Fruit fly (Drosophila melanogaster) whole organism: ENCODE results near the gene CG17839.

Experiments used
- Dll ChIP-seq: fragments of >200 bp; optimal IDR thresholded peaks from 2 replicates; lab custom pipeline; 2017
- pan ChIP-seq: fragments of >200 bp; optimal IDR thresholded peaks from 2 replicates; lab custom pipeline; 2017
- psq ChIP-seq: fragments of >200 bp; optimal IDR thresholded peaks from 2 replicates; lab custom pipeline; 2017
- usp ChIP-seq: fragments of >200 bp; optimal IDR thresholded peaks from 2 replicates; lab custom pipeline; 2017; ENCODE audit warnings: missing biosample characterization, missing genetic modification characterization, mixed read lengths

DNA sequence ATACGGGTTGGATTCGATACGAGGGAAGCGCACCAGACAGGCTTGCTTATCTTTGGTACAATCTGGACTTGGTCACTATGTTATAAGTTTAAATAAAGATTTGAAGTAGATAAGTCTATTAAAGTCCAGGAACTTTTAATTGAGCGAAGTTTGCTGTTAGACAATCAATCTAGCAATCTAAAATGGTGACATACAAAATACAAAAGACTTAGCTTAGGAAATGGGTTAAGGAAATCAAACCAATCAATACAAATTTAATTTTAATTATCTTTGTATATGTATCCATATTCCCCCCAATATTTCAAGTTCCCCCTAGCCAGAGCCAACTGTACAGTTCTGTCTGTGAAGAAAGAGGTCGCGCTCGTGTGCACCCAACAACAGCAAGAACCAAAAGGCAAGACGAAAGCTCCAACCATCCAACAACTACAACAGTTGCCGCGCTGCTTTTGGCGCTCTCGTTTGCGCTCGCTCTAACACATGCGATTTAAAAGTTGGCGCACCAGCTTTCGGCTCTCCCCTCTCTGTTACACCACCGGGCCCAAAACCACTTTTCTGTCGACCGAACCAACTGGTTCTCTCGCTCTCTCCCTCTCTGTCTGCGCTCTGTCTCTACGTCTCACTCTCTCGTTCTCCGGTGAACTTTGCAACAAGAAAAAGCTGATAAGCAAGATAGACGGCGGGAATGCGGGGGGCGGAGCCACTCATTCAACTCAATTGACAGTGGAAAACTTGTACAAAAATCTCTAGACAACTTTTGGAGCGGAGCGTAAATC, 48.8 kb upstream of the CG17839 start:
- TF ChIP-seq Dll (lab: Kevin White, UChicago) (peak; percentile 95), usp (GFP tag; lab: Kevin White, UChicago) (no peak), pan (no peak), psq (lab: Kevin White, UChicago) (no peak)
